Fruit fly (Drosophila melanogaster) whole organism, adult: ENCODE data around the gene CG31954.

Experiments used
- CG14711 ChIP-seq: fragments of 200-800 bp; sonication (Bioruptor generic); optimal IDR thresholded peaks from 2 replicates; lab custom pipeline; 2018; ENCODE audit warnings: missing biosample characterization, mild to moderate bottlenecking, missing genetic modification characterization, moderate library complexity
- Clk ChIP-seq: fragments of 200-800 bp; sonication (Bioruptor generic); optimal IDR thresholded peaks from 2 replicates; lab custom pipeline; 2017; ENCODE audit warnings: missing biosample characterization, missing genetic modification characterization
- ovo ChIP-seq: fragments of 200-800 bp; sonication (Bioruptor generic); optimal IDR thresholded peaks from 2 replicates; lab custom pipeline; 2016; ENCODE audit warnings: missing biosample characterization, missing genetic modification characterization

- TF ChIP-seq ovo (no peak), Clk (GFP tag; lab: Kevin White, UChicago) (no peak), CG14711 (tag; lab: Kevin White, UChicago) (no peak)
Measured at dm6 chr2L:3543062-3543461, 33.2 kb upstream of the CG31954 start.
